Worm (Caenorhabditis elegans): ENCODE data around the gene spp-10.

spp-10 gene

ce11 chrIV:8463716-8464115 lies 13.3 kb upstream of the spp-10 start, which contains the start of gene str-176:
str-176 (minus strand) TSS chrIV:8463816.
- no peak for TF ChIP-seq F26F4.8 (GFP tag; conservative IDR thresholded peaks at IDR 0.05)
- no peak for TF ChIP-seq jun-1 (tag; optimal IDR thresholded peaks at IDR 0.05)
- TF ChIP-seq madf-9 (GFP tag; conservative IDR thresholded peaks at IDR 0.05), result no peak
- TF ChIP-seq mxl-2 (GFP tag; conservative IDR thresholded peaks at IDR 0.05), result no peak

- TF ChIP-seq daf-16 (GFP tag; optimal IDR thresholded peaks at IDR 0.05), result no peak
- no peak for TF ChIP-seq daf-16 (tag; optimal IDR thresholded peaks at IDR 0.05)
- no peak for TF ChIP-seq pha-4 (GFP tag; IDR thresholded peaks at IDR 0.05)
- TF ChIP-seq pha-4 (tag; optimal IDR thresholded peaks at IDR 0.05), result no peak
- TF ChIP-seq nhr-28 (tag; optimal IDR thresholded peaks at IDR 0.05), result peak; percentile 40
- no peak for TF ChIP-seq nhr-237 (tag; optimal IDR thresholded peaks at IDR 0.05)
- no peak for TF ChIP-seq zip-2 (tag; optimal IDR thresholded peaks at IDR 0.05)
- TF ChIP-seq Y48G9A.11 (GFP tag; IDR thresholded peaks at IDR 0.05), result no peak
- TF ChIP-seq fkh-10 (GFP tag; optimal IDR thresholded peaks at IDR 0.05), result no peak
- TF ChIP-seq snpc-4 (tag; optimal IDR thresholded peaks at IDR 0.05), result no peak
- no peak for TF ChIP-seq F37D6.2 (tag; optimal IDR thresholded peaks at IDR 0.05)
- TF ChIP-seq ztf-11 (tag; optimal IDR thresholded peaks at IDR 0.05), result no peak
- TF ChIP-seq nhr-42 (GFP tag; IDR thresholded peaks at IDR 0.05), result no peak
- TF ChIP-seq madf-9 (GFP tag; conservative IDR thresholded peaks at IDR 0.05), result no peak
- no peak for TF ChIP-seq spr-3 (GFP tag; optimal IDR thresholded peaks at IDR 0.05)
- TF ChIP-seq nhr-76 (tag; optimal IDR thresholded peaks at IDR 0.05), result no peak
- peak in 1 of 2 experiments; percentile 63 for TF ChIP-seq mdl-1 (tag; optimal IDR thresholded peaks at IDR 0.05)
- TF ChIP-seq attf-4 (tag; optimal IDR thresholded peaks at IDR 0.05), result no peak
- no peak for TF ChIP-seq jun-1 (tag; optimal IDR thresholded peaks at IDR 0.05)
- TF ChIP-seq arid-1 (GFP tag; conservative IDR thresholded peaks at IDR 0.05), result no peak
- TF ChIP-seq lir-3 (tag; optimal IDR thresholded peaks at IDR 0.05), result no peak
- peak; percentile 19; the same call in 1 of the 2 replicates for TF ChIP-seq dmd-6 (GFP tag; IDR thresholded peaks at IDR 0.05)
- no peak for TF ChIP-seq snpc-1.2 (GFP tag; IDR thresholded peaks at IDR 0.05)
- TF ChIP-seq unc-62 (GFP tag; optimal IDR thresholded peaks at IDR 0.05 in 1 of 2), result no peak
- no peak for TF ChIP-seq unc-62 (tag; optimal IDR thresholded peaks at IDR 0.05)
- no peak for TF ChIP-seq gei-8 (GFP tag; optimal IDR thresholded peaks at IDR 0.05)
- TF ChIP-seq zfp-3 (GFP tag; conservative IDR thresholded peaks at IDR 0.05), result no peak
- no peak for TF ChIP-seq daf-19 (GFP tag; conservative IDR thresholded peaks at IDR 0.05)
- no peak for TF ChIP-seq mdt-29 (GFP tag; IDR thresholded peaks at IDR 0.05)
- TF ChIP-seq D1046.2 (GFP tag; IDR thresholded peaks at IDR 0.05), result no peak
- no peak for TF ChIP-seq F10B5.3 (tag; optimal IDR thresholded peaks at IDR 0.05)
- TF ChIP-seq mxl-2 (GFP tag; conservative IDR thresholded peaks at IDR 0.05), result no peak
- no peak for TF ChIP-seq skn-1 (tag; optimal IDR thresholded peaks at IDR 0.05)
- TF ChIP-seq hlh-30 (tag; optimal IDR thresholded peaks at IDR 0.05; ENCODE audit: insufficient read depth), result peak; percentile 22
- no peak for TF ChIP-seq hmg-1.1 (GFP tag; IDR thresholded peaks at IDR 0.05)
- no peak for TF ChIP-seq daf-8 (GFP tag; IDR thresholded peaks at IDR 0.05)
- no peak for TF ChIP-seq nhr-77 (tag; optimal IDR thresholded peaks at IDR 0.05)
- no peak for TF ChIP-seq lin-1 (GFP tag; IDR thresholded peaks at IDR 0.05)
Observed at ce11 chrIV:8464187-8464586, 12.8 kb upstream of the spp-10 start.

- 0 out of 2 replicates have a peak, but pooled peaks have one; percentile 27 for TF ChIP-seq snpc-1.2 (GFP tag; IDR thresholded peaks at IDR 0.05)
Observed at ce11 chrIV:8467343-8467742, 9.6 kb upstream of the spp-10 start.
